Worm (Caenorhabditis elegans): ENCODE data around the gene Y44A6D.5.

Y44A6D.5 gene

ce11 chrV:20845524-20846208 lies 42.9 kb upstream of the Y44A6D.5 start, which contains the start of the genes F31D4.2 and fkb-6 (continued):
- TF ChIP-seq ceh-62 (tag; optimal IDR thresholded peaks at IDR 0.05), result no peak
- no peak for TF ChIP-seq dmd-9 (GFP tag; IDR thresholded peaks at IDR 0.05)
- no peak for TF ChIP-seq nhr-102 (tag; optimal IDR thresholded peaks at IDR 0.05)
- no peak for TF ChIP-seq Y105C5A.15 (GFP tag; IDR thresholded peaks at IDR 0.05)
- TF ChIP-seq gei-8 (GFP tag; optimal IDR thresholded peaks at IDR 0.05), result no peak
- TF ChIP-seq snpc-1.2 (GFP tag; IDR thresholded peaks at IDR 0.05), result 0 out of 2 replicates have a peak, but pooled peaks have one; percentile 43
- no peak for TF ChIP-seq sdz-12 (GFP tag; optimal IDR thresholded peaks at IDR 0.05)
- TF ChIP-seq skn-1 (tag; optimal IDR thresholded peaks at IDR 0.05), result no peak
- no peak for TF ChIP-seq fos-1 (tag; optimal IDR thresholded peaks at IDR 0.05)
- TF ChIP-seq dve-1 (tag; optimal IDR thresholded peaks at IDR 0.05; ENCODE audit: insufficient read depth), result peak; percentile 75
- TF ChIP-seq snpc-4 (tag; optimal IDR thresholded peaks at IDR 0.05), result no peak
- TF ChIP-seq nhr-10 (tag; optimal IDR thresholded peaks at IDR 0.05), result no peak
- peak; percentile 58 for TF ChIP-seq hlh-30 (tag; optimal IDR thresholded peaks at IDR 0.05; ENCODE audit: insufficient read depth)
- no peak for TF ChIP-seq D1046.2 (GFP tag; IDR thresholded peaks at IDR 0.05)
- peak; percentile 81 for TF ChIP-seq mes-2 (tag; optimal IDR thresholded peaks at IDR 0.05; ENCODE audit: poor library complexity, severe bottlenecking)
- TF ChIP-seq pha-4 (GFP tag; IDR thresholded peaks at IDR 0.05), result no peak
- peak; percentile 47 for TF ChIP-seq pha-4 (tag; optimal IDR thresholded peaks at IDR 0.05)
- no peak for TF ChIP-seq tag-97 (GFP tag; IDR thresholded peaks at IDR 0.05)
- no peak for TF ChIP-seq F44E2.7 (GFP tag; IDR thresholded peaks at IDR 0.05)
- TF ChIP-seq attf-4 (tag; optimal IDR thresholded peaks at IDR 0.05), result no peak
- TF ChIP-seq ztf-7 (tag; optimal IDR thresholded peaks at IDR 0.05), result peak; percentile 56
- TF ChIP-seq F26F4.8 (GFP tag; conservative IDR thresholded peaks at IDR 0.05), result no peak
- peak; percentile 39; the same call in 1 of the 2 replicates for TF ChIP-seq egl-43 (GFP tag; IDR thresholded peaks at IDR 0.05)
- TF ChIP-seq Y48G9A.11 (GFP tag; IDR thresholded peaks at IDR 0.05), result 0 out of 2 replicates have a peak, but pooled peaks have one; percentile 5
- TF ChIP-seq ama-1 (optimal IDR thresholded peaks at IDR 0.05), result no peak
- TF ChIP-seq ceh-28 (tag; optimal IDR thresholded peaks at IDR 0.05), result peak; percentile 22
- TF ChIP-seq lsy-2 (tag; optimal IDR thresholded peaks at IDR 0.05), result peak; percentile 89 to 98
- TF ChIP-seq spr-1 (tag; optimal IDR thresholded peaks at IDR 0.05), result peak; percentile 1
- no peak for TF ChIP-seq lim-7 (GFP tag; IDR thresholded peaks at IDR 0.05)
- no peak for TF ChIP-seq madf-9 (GFP tag; conservative IDR thresholded peaks at IDR 0.05)
- TF ChIP-seq nhr-28 (tag; optimal IDR thresholded peaks at IDR 0.05), result peak; percentile 61
- TF ChIP-seq mxl-2 (GFP tag; conservative IDR thresholded peaks at IDR 0.05), result no peak
- TF ChIP-seq daf-12 (tag; optimal IDR thresholded peaks at IDR 0.05), result no peak
- peak; percentile 15 for TF ChIP-seq jun-1 (tag; optimal IDR thresholded peaks at IDR 0.05)
- TF ChIP-seq lin-1 (GFP tag; IDR thresholded peaks at IDR 0.05), result 0 out of 2 replicates have a peak, but pooled peaks have one; percentile 30
- TF ChIP-seq T20F7.1 (GFP tag; optimal IDR thresholded peaks at IDR 0.05), result no peak
- TF ChIP-seq Y75B8A.6 (GFP tag; IDR thresholded peaks at IDR 0.05), result no peak
- TF ChIP-seq arid-1 (GFP tag; conservative IDR thresholded peaks at IDR 0.05), result peak; percentile 68; the same call in 1 of the 2 replicates
- peak; percentile 75 for TF ChIP-seq lin-38 (GFP tag; IDR thresholded peaks at IDR 0.05)
- TF ChIP-seq ceh-44 (GFP tag; IDR thresholded peaks at IDR 0.05), result no peak
- no peak for TF ChIP-seq unc-39 (tag; optimal IDR thresholded peaks at IDR 0.05)
- 0 out of 2 replicates have a peak, but pooled peaks have one; percentile 38 for TF ChIP-seq zfp-3 (GFP tag; conservative IDR thresholded peaks at IDR 0.05)
- TF ChIP-seq spr-3 (GFP tag; optimal IDR thresholded peaks at IDR 0.05), result no peak
- peak; percentile 50 for TF ChIP-seq fkh-10 (GFP tag; optimal IDR thresholded peaks at IDR 0.05)
- TF ChIP-seq set-16 (GFP tag; IDR thresholded peaks at IDR 0.05), result no peak
- TF ChIP-seq aha-1 (tag), result peak; percentile 96
- peak; percentile 74 for TF ChIP-seq mdt-29 (GFP tag; IDR thresholded peaks at IDR 0.05)
- no peak for TF ChIP-seq cey-2 (tag; optimal IDR thresholded peaks at IDR 0.05; ENCODE audit: borderline replicate concordance, insufficient read depth)
- no peak for TF ChIP-seq daf-19 (GFP tag; conservative IDR thresholded peaks at IDR 0.05)
- TF ChIP-seq mxl-3 (GFP tag; optimal IDR thresholded peaks at IDR 0.05), result no peak

All from whole organism, L4 larva.